Worm (Caenorhabditis elegans) whole organism, L1 larva: Measurements from ENCODE around the gene T09A5.5.

ENCODE experiments used
- C04F5.9 ChIP-seq: sonication (generic microtip); optimal IDR thresholded peaks from 2 replicates; lab custom pipeline; 2016; ENCODE audit warnings: missing genetic modification characterization, missing compliant biosample characterization
- aha-1 ChIP-seq: fragments of 150-350 bp; optimal IDR thresholded peaks from 2 replicates; lab custom pipeline; 2014; ENCODE audit warnings: missing biosample characterization, missing genetic modification characterization
- alr-1 ChIP-seq: fragments of 200-800 bp; sonication (Bioruptor generic); optimal IDR thresholded peaks from 2 replicates; lab custom pipeline; 2018; ENCODE audit warnings: borderline replicate concordance, mild to moderate bottlenecking, missing genetic modification characterization, missing compliant biosample characterization
- ama-1 ChIP-seq: fragments of 150-350 bp; optimal IDR thresholded peaks from 2 replicates; lab custom pipeline; 2014
- blmp-1 ChIP-seq: fragments of 150-350 bp; optimal IDR thresholded peaks from 2 replicates; lab custom pipeline; 2014; ENCODE audit warnings: missing biosample characterization, missing genetic modification characterization
- ceh-63 ChIP-seq: fragments of 200-800 bp; sonication (Bioruptor generic); optimal IDR thresholded peaks from 2 replicates; lab custom pipeline; 2018; ENCODE audit warnings: mild to moderate bottlenecking, missing genetic modification characterization, missing compliant biosample characterization
- ceh-8 ChIP-seq: fragments of 200-800 bp; sonication (Bioruptor generic); optimal IDR thresholded peaks from 2 replicates; lab custom pipeline; 2018; ENCODE audit warnings: mild to moderate bottlenecking, missing genetic modification characterization, moderate library complexity, missing compliant biosample characterization
- ceh-82 ChIP-seq, 3 experiments: fragments of 150-350 bp in 1 of 3; sonication (generic microtip) in 2 of 3; optimal IDR thresholded peaks; 2 replicates each; lab custom pipeline; 2014 to 2017; ENCODE audit warnings: missing biosample characterization in 3 of 3, missing genetic modification characterization in 3 of 3
- ceh-90 ChIP-seq: sonication (generic microtip); optimal IDR thresholded peaks from 2 replicates; lab custom pipeline; 2016; ENCODE audit warnings: missing genetic modification characterization, missing compliant biosample characterization
- dpl-1 ChIP-seq, 3 experiments: fragments of 150-350 bp in 2 of 3; sonication (generic microtip) in 1 of 3; optimal IDR thresholded peaks; 2 replicates each; lab custom pipeline; 2014 to 2017; ENCODE audit warnings: missing biosample characterization in 3 of 3, missing genetic modification characterization in 3 of 3, missing genetic modification reagents in 3 of 3
- dsc-1 ChIP-seq: sonication (generic microtip); optimal IDR thresholded peaks from 2 replicates; lab custom pipeline; 2016; ENCODE audit warnings: mild to moderate bottlenecking, missing genetic modification characterization, missing compliant biosample characterization
- efl-1 ChIP-seq, 4 experiments: fragments of 150-350 bp; optimal IDR thresholded peaks in 3 of 4; peaks in 1 of 4; 1 replicate in 1 of 4; 2 replicates in 3 of 4; lab custom pipeline; 2014; ENCODE audit warnings: missing biosample characterization in 2 of 4, missing genetic modification characterization in 2 of 4, missing genetic modification reagents in 2 of 4
- egl-13 ChIP-seq: sonication (generic microtip); optimal IDR thresholded peaks from 2 replicates; lab custom pipeline; 2016; ENCODE audit warnings: missing genotype, missing genetic modification reagents, missing genetic modification characterization, missing compliant biosample characterization
- elt-2 ChIP-seq: sonication (generic microtip); optimal IDR thresholded peaks from 2 replicates; lab custom pipeline; 2016; ENCODE audit warnings: missing genetic modification characterization, mild to moderate bottlenecking, inconsistent platforms, missing compliant biosample characterization, missing genetic modification reagents
- fkh-10 ChIP-seq: sonication (generic microtip); optimal IDR thresholded peaks from 2 replicates; lab custom pipeline; 2017; ENCODE audit warnings: missing biosample characterization, missing genetic modification reagents, missing genetic modification characterization
- fkh-8 ChIP-seq: sonication (generic microtip); optimal IDR thresholded peaks from 2 replicates; lab custom pipeline; 2016; ENCODE audit warnings: mild to moderate bottlenecking, missing genetic modification characterization, missing compliant biosample characterization
- grh-1 ChIP-seq: fragments of 200-800 bp; sonication (Bioruptor generic); IDR thresholded peaks from 2 replicates; pipeline ENCODE4 v1.3.6; 2022; ENCODE audit warnings: missing genetic modification reagents, missing genetic modification characterization, missing compliant biosample characterization
- hlh-4 ChIP-seq: sonication (generic microtip); optimal IDR thresholded peaks from 2 replicates; lab custom pipeline; 2016; ENCODE audit warnings: mild to moderate bottlenecking, missing genetic modification characterization, missing compliant biosample characterization
- hpl-2 ChIP-seq: fragments of 150-350 bp; optimal IDR thresholded peaks from 2 replicates; lab custom pipeline; 2014; ENCODE audit warnings: missing biosample characterization, missing genetic modification reagents, missing genetic modification characterization
- irx-1 ChIP-seq: sonication (generic microtip); optimal IDR thresholded peaks from 2 replicates; lab custom pipeline; 2016; ENCODE audit warnings: missing genetic modification characterization, missing compliant biosample characterization
- lin-13 ChIP-seq: fragments of 150-350 bp; optimal IDR thresholded peaks from 2 replicates; lab custom pipeline; 2014; ENCODE audit warnings: missing biosample characterization, missing genetic modification reagents, missing genetic modification characterization
- lin-14 ChIP-seq: fragments of 200-800 bp; sonication (Bioruptor generic); optimal IDR thresholded peaks from 2 replicates; lab custom pipeline; 2018; ENCODE audit warnings: mild to moderate bottlenecking, missing genetic modification characterization, moderate library complexity, missing compliant biosample characterization
- lin-35 ChIP-seq, 2 experiments: fragments of 150-350 bp; optimal IDR thresholded peaks; 2 replicates each; lab custom pipeline; 2014; ENCODE audit warnings: missing biosample characterization in 2 of 2, missing genetic modification characterization in 2 of 2, missing genetic modification reagents in 2 of 2
- lin-39 ChIP-seq: fragments of 150-350 bp; optimal IDR thresholded peaks from 2 replicates; lab custom pipeline; 2014; ENCODE audit warnings: missing biosample characterization, missing genetic modification reagents, missing genetic modification characterization
- lsy-2 ChIP-seq, 2 experiments: fragments of 150-350 bp; optimal IDR thresholded peaks; 2 replicates each; lab custom pipeline; 2014; ENCODE audit warnings: missing biosample characterization in 2 of 2, missing genetic modification characterization in 2 of 2
- mab-9 ChIP-seq: fragments of 200-800 bp; sonication (Bioruptor generic); IDR thresholded peaks from 2 replicates; pipeline ENCODE4 v1.3.6; 2022; ENCODE audit warnings: missing genetic modification reagents, missing genetic modification characterization, missing compliant biosample characterization
- mdl-1 ChIP-seq, 2 experiments: fragments of 150-350 bp; optimal IDR thresholded peaks; 2 replicates each; lab custom pipeline; 2014 to 2017; ENCODE audit warnings: missing biosample characterization in 2 of 2, missing genetic modification characterization in 2 of 2, inconsistent platforms in 1 of 2
- mef-2 ChIP-seq: fragments of 150-350 bp; optimal IDR thresholded peaks from 2 replicates; lab custom pipeline; 2014; ENCODE audit warnings: missing biosample characterization, missing genetic modification characterization
- nhr-11 ChIP-seq: fragments of 150-350 bp; optimal IDR thresholded peaks from 2 replicates; lab custom pipeline; 2014; ENCODE audit warnings: missing biosample characterization, missing genetic modification characterization
- nhr-20 ChIP-seq: sonication (generic microtip); optimal IDR thresholded peaks from 2 replicates; lab custom pipeline; 2016; ENCODE audit warnings: mild to moderate bottlenecking, missing genetic modification characterization, missing compliant biosample characterization
- nhr-28 ChIP-seq: fragments of 150-350 bp; optimal IDR thresholded peaks from 2 replicates; lab custom pipeline; 2014; ENCODE audit warnings: missing biosample characterization, missing genetic modification characterization
- nhr-76 ChIP-seq: sonication (generic microtip); optimal IDR thresholded peaks from 2 replicates; lab custom pipeline; 2017; ENCODE audit warnings: missing biosample characterization, missing genetic modification characterization
- nhr-77 ChIP-seq: fragments of 150-350 bp; optimal IDR thresholded peaks from 2 replicates; lab custom pipeline; 2014; ENCODE audit warnings: missing biosample characterization, missing genetic modification characterization
- nhr-84 ChIP-seq: sonication (generic microtip); optimal IDR thresholded peaks from 2 replicates; lab custom pipeline; 2017; ENCODE audit warnings: missing biosample characterization, missing genetic modification characterization
- nhr-85 ChIP-seq: sonication (generic microtip); peaks from one replicate; lab custom pipeline; 2016; ENCODE audit warnings: missing genetic modification characterization, inconsistent platforms, missing compliant biosample characterization
- pax-3 ChIP-seq: fragments of 200-800 bp; sonication (Bioruptor generic); optimal IDR thresholded peaks from 2 replicates; lab custom pipeline; 2018; ENCODE audit warnings: mild to moderate bottlenecking, missing genetic modification characterization, moderate library complexity, missing compliant biosample characterization
- snpc-4 ChIP-seq: fragments of 150-350 bp; optimal IDR thresholded peaks from 2 replicates; lab custom pipeline; 2014; ENCODE audit warnings: missing biosample characterization, missing genetic modification characterization
- snu-23 ChIP-seq: sonication (generic microtip); optimal IDR thresholded peaks from 2 replicates; lab custom pipeline; 2016; ENCODE audit warnings: missing genetic modification characterization, missing compliant biosample characterization
- sox-4 ChIP-seq: sonication (generic microtip); optimal IDR thresholded peaks from 2 replicates; lab custom pipeline; 2016; ENCODE audit warnings: missing genetic modification characterization, missing compliant biosample characterization
- sptf-1 ChIP-seq: fragments of 150-350 bp; optimal IDR thresholded peaks from 2 replicates; lab custom pipeline; 2014; ENCODE audit warnings: missing biosample characterization, missing genetic modification characterization
- swsn-7 ChIP-seq: sonication (generic microtip); optimal IDR thresholded peaks from 2 replicates; lab custom pipeline; 2016; ENCODE audit warnings: missing genetic modification characterization, missing compliant biosample characterization
- tlp-1 ChIP-seq: fragments of 150-350 bp; optimal IDR thresholded peaks from 2 replicates; lab custom pipeline; 2014; ENCODE audit warnings: missing biosample characterization, missing genetic modification characterization
- unc-30 ChIP-seq: sonication (generic microtip); optimal IDR thresholded peaks from 2 replicates; lab custom pipeline; 2017; ENCODE audit warnings: missing biosample characterization, missing genetic modification characterization
- unc-62 ChIP-seq: fragments of 150-350 bp; optimal IDR thresholded peaks from 2 replicates; lab custom pipeline; 2014; ENCODE audit warnings: missing biosample characterization, missing genetic modification reagents, missing genetic modification characterization
- unc-86 ChIP-seq: sonication (generic microtip); optimal IDR thresholded peaks from 2 replicates; lab custom pipeline; 2016; ENCODE audit warnings: missing genetic modification characterization, missing compliant biosample characterization
- unc-98 ChIP-seq: fragments of 200-800 bp; sonication (Bioruptor generic); IDR thresholded peaks from 2 replicates; pipeline ENCODE4 v1.3.6; 2022; ENCODE audit warnings: missing genetic modification characterization, missing compliant biosample characterization
- vab-15 ChIP-seq: sonication (generic microtip); optimal IDR thresholded peaks from 2 replicates; lab custom pipeline; 2017; ENCODE audit warnings: missing genotype, mild to moderate bottlenecking, missing genetic modification characterization, missing compliant biosample characterization
- xbp-1 ChIP-seq: sonication (generic microtip); optimal IDR thresholded peaks from 2 replicates; lab custom pipeline; 2016; ENCODE audit warnings: missing genetic modification characterization, missing compliant biosample characterization
- zag-1 ChIP-seq: fragments of 150-350 bp; optimal IDR thresholded peaks from 2 replicates; lab custom pipeline; 2014; ENCODE audit warnings: missing biosample characterization, missing genetic modification characterization
- zip-4 ChIP-seq: fragments of 200-800 bp; sonication (Bioruptor generic); optimal IDR thresholded peaks from 2 replicates; lab custom pipeline; 2018; ENCODE audit warnings: mild to moderate bottlenecking, missing genetic modification characterization, moderate library complexity, missing compliant biosample characterization
- ztf-11 ChIP-seq, 2 experiments: sonication (generic microtip); optimal IDR thresholded peaks; 2 replicates each; lab custom pipeline; 2016 to 2017; ENCODE audit warnings: missing genetic modification characterization in 2 of 2, missing biosample characterization in 1 of 2, missing compliant biosample characterization in 1 of 2
- ztf-4 ChIP-seq: fragments of 150-350 bp; optimal IDR thresholded peaks from 2 replicates; lab custom pipeline; 2014; ENCODE audit warnings: missing biosample characterization, missing genetic modification characterization

Gene T09A5.5

ce11 chrII:7889321-7889720 lies 35.7 kb upstream of the T09A5.5 start:
- TF ChIP-seq ama-1, result no peak
- no peak for TF ChIP-seq ztf-4 (tag; lab: Kevin White, UChicago)
- TF ChIP-seq elt-2, result peak; percentile 57
- TF ChIP-seq ceh-8, result no peak
- no peak for TF ChIP-seq irx-1 (tag; lab: Kevin White, UChicago)
- TF ChIP-seq lin-35 (GFP tag; optimal IDR thresholded peaks at IDR 0.05; lab: Kevin White, UChicago), result peak in 1 of 2 experiments; percentile 11
- no peak for TF ChIP-seq nhr-28 (tag; lab: Kevin White, UChicago)

- no peak for TF ChIP-seq blmp-1 (tag; lab: Kevin White, UChicago)
- TF ChIP-seq pax-3 (tag; lab: Kevin White, UChicago), result no peak
- peak; percentile 2 for TF ChIP-seq hlh-4 (tag; lab: Kevin White, UChicago)
- no peak for TF ChIP-seq zip-4
- peak; percentile 22 for TF ChIP-seq snu-23 (GFP tag; lab: Kevin White, UChicago)
- TF ChIP-seq nhr-20, result peak; percentile 49
- no peak for TF ChIP-seq zag-1 (tag; lab: Kevin White, UChicago)
- TF ChIP-seq egl-13 (tag; lab: Kevin White, UChicago), result no peak
- no peak for TF ChIP-seq vab-15 (tag; lab: Kevin White, UChicago)
- no peak for TF ChIP-seq unc-86 (tag; lab: Kevin White, UChicago)
- no peak for TF ChIP-seq ztf-4 (tag; lab: Kevin White, UChicago)
- TF ChIP-seq mef-2, result no peak
- no peak for TF ChIP-seq swsn-7 (tag; lab: Kevin White, UChicago)
- no peak for TF ChIP-seq dpl-1 (GFP tag; optimal IDR thresholded peaks at IDR 0.05; lab: Kevin White, UChicago)
- TF ChIP-seq ceh-8, result no peak
- no peak for TF ChIP-seq unc-98 (GFP tag; lab: Robert Waterston, UW)
- peak; percentile 44 for TF ChIP-seq lin-14 (GFP tag; lab: Kevin White, UChicago)
- TF ChIP-seq ceh-63 (GFP tag; lab: Kevin White, UChicago), result no peak
- TF ChIP-seq nhr-76 (tag; lab: Kevin White, UChicago), result no peak
- TF ChIP-seq sox-4, result no peak
- no peak for TF ChIP-seq lin-39 (tag; lab: Kevin White, UChicago)
- no peak for TF ChIP-seq nhr-85 (tag; lab: Kevin White, UChicago)
- TF ChIP-seq sptf-1, result no peak
- no peak for TF ChIP-seq nhr-11 (tag; lab: Kevin White, UChicago)
- no peak for TF ChIP-seq alr-1 (tag; lab: Kevin White, UChicago)
- no peak for TF ChIP-seq nhr-28 (tag; lab: Kevin White, UChicago)
- TF ChIP-seq aha-1, result no peak
- TF ChIP-seq fkh-10 (GFP tag; lab: Kevin White, UChicago), result no peak
- peak; percentile 23 for TF ChIP-seq lin-13
- TF ChIP-seq dsc-1 (tag; lab: Kevin White, UChicago), result no peak
- TF ChIP-seq ztf-11 (tag; optimal IDR thresholded peaks at IDR 0.05; lab: Kevin White, UChicago), result no peak
- no peak for TF ChIP-seq tlp-1 (tag; lab: Kevin White, UChicago)
- no peak for TF ChIP-seq C04F5.9 (tag; lab: Kevin White, UChicago)
- no peak for TF ChIP-seq unc-62 (GFP tag; lab: Kevin White, UChicago)
- no peak for TF ChIP-seq grh-1 (GFP tag; lab: Robert Waterston, UW)
- no peak for TF ChIP-seq ceh-82 (tag; optimal IDR thresholded peaks at IDR 0.05; lab: Kevin White, UChicago)
- TF ChIP-seq efl-1 (optimal IDR thresholded peaks at IDR 0.05; lab: Kevin White, UChicago), result peak in 1 of 2 experiments; percentile 17
- TF ChIP-seq efl-1 (GFP tag; optimal IDR thresholded peaks at IDR 0.05 in 1 of 2; lab: Kevin White, UChicago), result no peak
- peak; percentile 8 for TF ChIP-seq xbp-1 (tag; lab: Kevin White, UChicago)
- TF ChIP-seq hpl-2 (GFP tag; lab: Kevin White, UChicago), result no peak
- TF ChIP-seq mab-9 (GFP tag; lab: Robert Waterston, UW), result no peak
- no peak for TF ChIP-seq nhr-77
- no peak for TF ChIP-seq unc-30 (tag; lab: Kevin White, UChicago)
- no peak for TF ChIP-seq mdl-1 (tag; optimal IDR thresholded peaks at IDR 0.05; lab: Kevin White, UChicago)
- TF ChIP-seq snpc-4 (tag; lab: Kevin White, UChicago), result no peak
- no peak for TF ChIP-seq nhr-84
- TF ChIP-seq lsy-2 (tag; optimal IDR thresholded peaks at IDR 0.05; lab: Kevin White, UChicago), result peak; percentile 0 to 28
- peak; percentile 5 to 12 for TF ChIP-seq lin-35 (GFP tag; optimal IDR thresholded peaks at IDR 0.05; lab: Kevin White, UChicago)
- TF ChIP-seq ceh-90 (tag; lab: Kevin White, UChicago), result no peak
- TF ChIP-seq fkh-8 (tag; lab: Kevin White, UChicago), result peak; percentile 63
These were observed 35.2 kb upstream of the T09A5.5 start for ce11 chrII:7888759-7889158.
